Fruit fly (Drosophila melanogaster) whole organism, prepupa: Measurements from ENCODE around the gene CG34451.

ENCODE experiments used
- Blimp-1 ChIP-seq: fragments of 200-800 bp; sonication (Bioruptor generic); optimal IDR thresholded peaks from 3 replicates; lab custom pipeline; 2017; ENCODE audit warnings: missing biosample characterization, missing genetic modification characterization, mild to moderate bottlenecking, moderate library complexity, missing genetic modification reagents
- CG10631 ChIP-seq: fragments of 200-800 bp; sonication (Bioruptor generic); optimal IDR thresholded peaks from 2 replicates; lab custom pipeline; 2016; ENCODE audit warnings: missing biosample characterization, missing genetic modification characterization
- CG10669 ChIP-seq: fragments of 200-800 bp; sonication (Bioruptor generic); optimal IDR thresholded peaks from 3 replicates; lab custom pipeline; 2018; ENCODE audit warnings: missing biosample characterization, mild to moderate bottlenecking, missing genetic modification characterization, moderate library complexity
- CG11762 ChIP-seq: fragments of 200-800 bp; sonication (Bioruptor generic); optimal IDR thresholded peaks from 3 replicates; lab custom pipeline; 2016; ENCODE audit warnings: missing biosample characterization, missing genetic modification characterization; ENCODE audit not compliant: insufficient read depth
- CG15336 ChIP-seq: fragments of 200-800 bp; sonication (Bioruptor generic); IDR thresholded peaks from 2 replicates; pipeline ENCODE4 v1.3.6; 2022; ENCODE audit warnings: missing biosample characterization, missing genetic modification characterization
- CG3032 ChIP-seq: fragments of 200-800 bp; optimal IDR thresholded peaks from 2 replicates; lab custom pipeline; 2019; ENCODE audit warnings: missing biosample characterization, mild to moderate bottlenecking, missing genetic modification characterization, moderate library complexity
- CG34406 ChIP-seq: fragments of 200-800 bp; sonication (Bioruptor generic); optimal IDR thresholded peaks from 3 replicates; lab custom pipeline; 2016; ENCODE audit warnings: missing biosample characterization, missing genetic modification characterization
- CG4318 ChIP-seq: fragments of 200-800 bp; sonication (Bioruptor generic); optimal IDR thresholded peaks from 3 replicates; lab custom pipeline; 2017; ENCODE audit warnings: missing biosample characterization, mild to moderate bottlenecking, missing genetic modification characterization
- CG6163 ChIP-seq: fragments of 200-800 bp; sonication (Bioruptor generic); IDR thresholded peaks from 3 replicates; pipeline ENCODE4 v1.3.6; 2022; ENCODE audit warnings: missing biosample characterization, missing genetic modification characterization
- CG6276 ChIP-seq: fragments of 200-800 bp; sonication (Bioruptor generic); optimal IDR thresholded peaks from 2 replicates; lab custom pipeline; 2017; ENCODE audit warnings: missing biosample characterization, mild to moderate bottlenecking, missing genetic modification characterization
- CG6792 ChIP-seq: fragments of 200-800 bp; sonication (Bioruptor generic); optimal IDR thresholded peaks from 3 replicates; lab custom pipeline; 2016; ENCODE audit warnings: missing biosample characterization, missing genetic modification characterization
- CG8632 ChIP-seq: fragments of 200-800 bp; sonication (Bioruptor generic); optimal IDR thresholded peaks from 3 replicates; lab custom pipeline; 2016; ENCODE audit warnings: missing biosample characterization, missing genetic modification characterization
- CG9139 ChIP-seq: fragments of 200-800 bp; sonication (Bioruptor generic); optimal IDR thresholded peaks from 3 replicates; lab custom pipeline; 2017; ENCODE audit warnings: missing biosample characterization, mild to moderate bottlenecking, missing genetic modification characterization
- Eip78C ChIP-seq: fragments of 200-800 bp; sonication (Bioruptor generic); peaks from one replicate; lab custom pipeline; 2016; ENCODE audit warnings: missing biosample characterization, missing genetic modification characterization
- Eip93F ChIP-seq: fragments of 200-800 bp; sonication (Bioruptor generic); optimal IDR thresholded peaks from 2 replicates; lab custom pipeline; 2016; ENCODE audit warnings: missing biosample characterization, mild to moderate bottlenecking, missing genetic modification characterization
- Hr39 ChIP-seq: fragments of 200-800 bp; sonication (Bioruptor generic); optimal IDR thresholded peaks from 2 replicates; lab custom pipeline; 2016; ENCODE audit warnings: missing biosample characterization, missing genetic modification characterization
- Hr4 ChIP-seq: fragments of 200-800 bp; sonication (Bioruptor generic); optimal IDR thresholded peaks from 3 replicates; lab custom pipeline; 2016; ENCODE audit warnings: missing biosample characterization, missing genetic modification characterization
- Lpt ChIP-seq: fragments of 200-800 bp; sonication (Bioruptor generic); optimal IDR thresholded peaks from 3 replicates; lab custom pipeline; 2016; ENCODE audit warnings: missing biosample characterization, missing genetic modification characterization
- Met ChIP-seq: fragments of 200-800 bp; sonication (Bioruptor generic); optimal IDR thresholded peaks from 3 replicates; lab custom pipeline; 2016; ENCODE audit warnings: missing biosample characterization, missing genetic modification characterization
- OdsH ChIP-seq: fragments of 200-800 bp; sonication (Bioruptor generic); optimal IDR thresholded peaks from 3 replicates; lab custom pipeline; 2016; ENCODE audit warnings: missing biosample characterization, missing genetic modification characterization
- Smox ChIP-seq: fragments of 200-800 bp; sonication (Bioruptor generic); optimal IDR thresholded peaks from 3 replicates; lab custom pipeline; 2016; ENCODE audit warnings: missing biosample characterization, missing genetic modification characterization
- Sox102F ChIP-seq: fragments of 200-800 bp; sonication (Bioruptor generic); optimal IDR thresholded peaks from 2 replicates; lab custom pipeline; 2016; ENCODE audit warnings: missing biosample characterization, mild to moderate bottlenecking, missing genetic modification characterization
- Sox14 ChIP-seq: fragments of 200-800 bp; sonication (Bioruptor generic); optimal IDR thresholded peaks from 3 replicates; lab custom pipeline; 2016; ENCODE audit warnings: missing biosample characterization, missing genetic modification characterization
- achi ChIP-seq: fragments of 200-800 bp; sonication (Bioruptor generic); optimal IDR thresholded peaks from 3 replicates; lab custom pipeline; 2016; ENCODE audit warnings: missing biosample characterization, missing genetic modification characterization
- cyc ChIP-seq: fragments of 200-800 bp; sonication (Bioruptor generic); optimal IDR thresholded peaks from 3 replicates; lab custom pipeline; 2016; ENCODE audit warnings: missing biosample characterization, missing genetic modification characterization
- dac ChIP-seq: fragments of 200-800 bp; sonication (Bioruptor generic); optimal IDR thresholded peaks from 2 replicates; lab custom pipeline; 2017; ENCODE audit warnings: missing biosample characterization, mild to moderate bottlenecking, missing genetic modification characterization
- fkh ChIP-seq: fragments of 200-800 bp; sonication (Bioruptor generic); optimal IDR thresholded peaks from 3 replicates; lab custom pipeline; 2017; ENCODE audit warnings: missing biosample characterization, mild to moderate bottlenecking, missing genetic modification characterization, moderate library complexity
- pdm3 ChIP-seq: fragments of 200-800 bp; sonication (Bioruptor generic); optimal IDR thresholded peaks from 3 replicates; lab custom pipeline; 2016; ENCODE audit warnings: missing biosample characterization, missing genetic modification characterization
- salr ChIP-seq, 2 experiments: fragments of 200-800 bp; sonication (Bioruptor generic); optimal IDR thresholded peaks; 3 replicates each; lab custom pipeline; 2016 to 2018; ENCODE audit warnings: missing biosample characterization in 2 of 2, missing genetic modification characterization in 2 of 2, mild to moderate bottlenecking in 1 of 2
- ss ChIP-seq, 2 experiments: fragments of 200-800 bp; sonication (Bioruptor generic); optimal IDR thresholded peaks; 2 replicates in 1 of 2; 3 replicates in 1 of 2; lab custom pipeline; 2017 to 2018; ENCODE audit warnings: mild to moderate bottlenecking in 2 of 2, missing biosample characterization in 2 of 2, missing genetic modification characterization in 2 of 2, moderate library complexity in 1 of 2
- svp ChIP-seq: fragments of 200-800 bp; sonication (Bioruptor generic); peaks from one replicate; lab custom pipeline; 2016; ENCODE audit warnings: missing biosample characterization, missing genetic modification characterization
- vri ChIP-seq: fragments of 200-800 bp; sonication (Bioruptor generic); optimal IDR thresholded peaks from 3 replicates; lab custom pipeline; 2016; ENCODE audit warnings: missing biosample characterization, mild to moderate bottlenecking, missing genetic modification characterization

Gene CG34451

DNA sequence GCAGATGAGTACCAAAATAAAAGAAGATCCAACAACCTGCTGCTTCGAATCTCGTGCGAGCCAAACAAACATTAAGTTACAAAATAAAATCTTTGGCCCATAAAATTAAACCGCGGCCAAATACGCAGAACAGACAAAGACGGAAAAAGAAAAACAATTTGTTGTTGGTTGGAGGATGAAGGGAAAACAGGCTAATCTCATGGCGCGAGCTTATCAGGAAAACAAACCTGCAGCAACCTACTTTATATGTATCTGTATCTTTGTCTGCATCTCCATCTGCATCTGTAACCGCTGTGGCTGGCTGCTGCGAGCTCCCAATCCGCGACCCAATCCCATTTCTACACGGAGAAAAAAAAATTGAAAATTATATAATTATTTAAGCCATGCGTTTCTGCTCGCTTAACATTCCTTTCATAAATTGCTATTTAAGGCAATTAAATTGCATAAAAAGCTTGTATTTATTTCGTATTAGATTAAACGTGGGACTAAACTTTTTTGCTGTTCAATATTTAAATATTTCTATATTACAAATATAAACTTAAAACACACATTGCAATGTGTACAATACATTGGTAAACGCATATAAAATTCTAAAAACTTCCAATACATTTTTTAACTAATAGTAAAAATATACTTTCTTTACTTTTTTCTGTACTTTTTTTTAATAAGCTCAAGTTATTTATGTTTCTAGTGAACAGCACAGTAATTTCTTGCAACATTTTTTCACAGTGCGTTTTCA, 1.1 kb upstream of the CG34451 start (continued):
- peak; percentile 1 for TF ChIP-seq Hr39
- peak; percentile 33 for TF ChIP-seq CG6792
- TF ChIP-seq Sox14, result no peak
- peak; percentile 54 for TF ChIP-seq achi (GFP tag; lab: Kevin White, UChicago)
- TF ChIP-seq CG9139 (GFP tag; lab: Kevin White, UChicago), result no peak
- peak; percentile 40 for TF ChIP-seq CG4318 (GFP tag; lab: Kevin White, UChicago)
- peak; percentile 13 for TF ChIP-seq Smox (GFP tag; lab: Kevin White, UChicago)
- TF ChIP-seq Blimp-1 (GFP tag; lab: Kevin White, UChicago), result no peak
- TF ChIP-seq Eip78C (GFP tag; lab: Kevin White, UChicago), result peak; percentile 87
- TF ChIP-seq ss (GFP tag; optimal IDR thresholded peaks at IDR 0.05; lab: Kevin White, UChicago), result no peak
- TF ChIP-seq salr (GFP tag; optimal IDR thresholded peaks at IDR 0.05; lab: Kevin White, UChicago), result peak in 1 of 2 experiments; percentile 51
- TF ChIP-seq CG8632 (GFP tag; lab: Kevin White, UChicago), result peak; percentile 56
- TF ChIP-seq Met (GFP tag; lab: Kevin White, UChicago), result no peak
- peak; percentile 41 for TF ChIP-seq CG6276 (GFP tag; lab: Kevin White, UChicago)
- TF ChIP-seq Eip93F (GFP tag; lab: Kevin White, UChicago), result no peak
- no peak for TF ChIP-seq dac (GFP tag; lab: Kevin White, UChicago)
- TF ChIP-seq CG11762 (GFP tag; lab: Kevin White, UChicago), result peak; percentile 51
- TF ChIP-seq vri (GFP tag; lab: Kevin White, UChicago), result no peak

- TF ChIP-seq ss (GFP tag; optimal IDR thresholded peaks at IDR 0.05; lab: Kevin White, UChicago) (no peak), Met (GFP tag; lab: Kevin White, UChicago) (no peak), CG3032 (tag; lab: Kevin White, UChicago) (no peak), OdsH (no peak), CG34406 (GFP tag; lab: Kevin White, UChicago) (no peak), CG10669 (no peak), CG11762 (GFP tag; lab: Kevin White, UChicago) (no peak), svp (no peak), CG15336 (no peak), CG6163 (GFP tag; lab: Robert Waterston, UW) (no peak), CG10631 (GFP tag; lab: Kevin White, UChicago) (no peak), pdm3 (no peak), CG8632 (GFP tag; lab: Kevin White, UChicago) (no peak), Lpt (GFP tag; lab: Kevin White, UChicago) (no peak)
Observed at dm6 chr3L:15692388-15692787, 520 bp upstream of the CG34451 start.

- TF ChIP-seq Met (GFP tag; lab: Kevin White, UChicago), result peak; percentile 68
- TF ChIP-seq svp, result peak; percentile 77
- TF ChIP-seq Hr4 (GFP tag; lab: Kevin White, UChicago), result no peak
- no peak for TF ChIP-seq CG10669
- no peak for TF ChIP-seq vri (GFP tag; lab: Kevin White, UChicago)
- peak; percentile 60 for TF ChIP-seq fkh (GFP tag; lab: Kevin White, UChicago)
- no peak for TF ChIP-seq achi (GFP tag; lab: Kevin White, UChicago)
- peak; percentile 18 for TF ChIP-seq cyc (GFP tag; lab: Kevin White, UChicago)
Observed at dm6 chr3L:15690711-15691591, 917 bp downstream of the CG34451 start.

DNA sequence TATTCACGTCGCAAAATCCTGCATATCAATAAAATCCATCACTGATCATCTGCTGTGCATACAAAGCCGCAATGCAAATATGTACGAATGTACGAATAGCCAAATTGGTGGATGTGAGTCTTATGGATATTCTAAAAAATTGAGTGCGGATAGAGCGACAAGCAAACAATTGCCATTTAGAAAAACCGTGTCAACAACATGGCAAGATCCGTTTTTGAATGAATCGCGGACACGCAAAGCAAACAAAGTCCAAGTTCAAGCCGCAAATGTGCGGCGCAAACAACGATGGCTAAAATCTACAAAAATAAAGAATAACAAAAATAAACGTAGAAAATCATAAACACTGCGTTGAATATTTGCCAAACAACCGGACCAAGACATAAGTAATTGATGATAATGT, 2.4 kb downstream of the CG34451 start:
- TF ChIP-seq Sox102F (GFP tag; lab: Kevin White, UChicago), result no peak
- no peak for TF ChIP-seq Lpt (GFP tag; lab: Kevin White, UChicago)
- peak; percentile 87 for TF ChIP-seq fkh (GFP tag; lab: Kevin White, UChicago)
- TF ChIP-seq, all 60 proteins: peak for 1
